Worm (Caenorhabditis elegans) whole organism, L4 larva: ENCODE data around the gene C04F5.2.

Experiments used
- D1046.2 ChIP-seq: fragments of 200-800 bp; sonication (Bioruptor generic); IDR thresholded peaks from 2 replicates; pipeline ENCODE4 v1.3.6; 2022; ENCODE audit warnings: missing genetic modification characterization, missing compliant biosample characterization
- F10B5.3 ChIP-seq: sonication (generic microtip); optimal IDR thresholded peaks from 2 replicates; lab custom pipeline; 2016; ENCODE audit warnings: mild to moderate bottlenecking, missing genetic modification characterization, missing compliant biosample characterization
- F26F4.8 ChIP-seq: fragments of 200-800 bp; sonication (Bioruptor generic); conservative IDR thresholded peaks from 2 replicates; pipeline ENCODE4 v1.3.6; 2022; ENCODE audit warnings: missing genetic modification characterization, missing compliant biosample characterization
- F37D6.2 ChIP-seq: sonication (generic microtip); optimal IDR thresholded peaks from 2 replicates; lab custom pipeline; 2016; ENCODE audit warnings: mild to moderate bottlenecking, missing genetic modification characterization, missing compliant biosample characterization
- F44E2.7 ChIP-seq: fragments of 200-800 bp; sonication (Bioruptor generic); IDR thresholded peaks from 2 replicates; pipeline ENCODE4 v2.1.2; 2022; ENCODE audit warnings: missing genetic modification characterization, missing compliant biosample characterization
- R02D3.7 ChIP-seq: fragments of 150-350 bp; sonication (generic microtip); optimal IDR thresholded peaks from 3 replicates; lab custom pipeline; 2014; ENCODE audit warnings: missing biosample characterization, missing genetic modification characterization
- T20F7.1 ChIP-seq: fragments of 200-800 bp; sonication (Bioruptor generic); optimal IDR thresholded peaks from 2 replicates; lab custom pipeline; 2018; ENCODE audit warnings: mild to moderate bottlenecking, missing genetic modification characterization, missing compliant biosample characterization
- T26A8.4 ChIP-seq: fragments of 200-800 bp; sonication (Bioruptor generic); IDR thresholded peaks from 2 replicates; pipeline ENCODE4 v1.3.6; 2022; ENCODE audit warnings: missing genetic modification characterization, missing compliant biosample characterization
- Y48G9A.11 ChIP-seq: fragments of 200-800 bp; sonication (Bioruptor generic); IDR thresholded peaks from 2 replicates; pipeline ENCODE4 v1.3.6; 2022; ENCODE audit warnings: missing genetic modification reagents, missing genetic modification characterization, missing compliant biosample characterization
- Y75B8A.6 ChIP-seq: fragments of 200-800 bp; sonication (Bioruptor generic); IDR thresholded peaks from 2 replicates; pipeline ENCODE4 v1.3.6; 2022; ENCODE audit warnings: missing genetic modification reagents, missing genetic modification characterization, missing compliant biosample characterization
- ZK337.2 ChIP-seq: fragments of 200-800 bp; sonication (Bioruptor generic); IDR thresholded peaks from 2 replicates; pipeline ENCODE4 v1.3.6; 2022; ENCODE audit warnings: missing genetic modification reagents, missing genetic modification characterization, missing compliant biosample characterization
- ZK546.5 ChIP-seq, 2 experiments: sonication (generic microtip); optimal IDR thresholded peaks; 2 replicates each; lab custom pipeline; 2017; ENCODE audit warnings: missing biosample characterization in 2 of 2, missing genetic modification characterization in 2 of 2
- aha-1 ChIP-seq: fragments of 150-350 bp; peaks from one replicate; lab custom pipeline; 2014; ENCODE audit warnings: missing biosample characterization, missing genetic modification characterization
- aly-2 ChIP-seq: sonication (generic microtip); optimal IDR thresholded peaks from 2 replicates; lab custom pipeline; 2018; ENCODE audit warnings: missing biosample characterization, missing genetic modification characterization
- ama-1 ChIP-seq: fragments of 150-350 bp; optimal IDR thresholded peaks from 2 replicates; lab custom pipeline; 2014; ENCODE audit warnings: inconsistent platforms, mixed read lengths
- ctbp-1 ChIP-seq: fragments of 200-800 bp; sonication (Bioruptor generic); IDR thresholded peaks from 2 replicates; pipeline ENCODE4 v1.3.6; 2022; ENCODE audit warnings: missing genetic modification reagents, missing genetic modification characterization, missing compliant biosample characterization
- daf-16 ChIP-seq, 3 experiments: sonication (generic microtip); optimal IDR thresholded peaks; 2 replicates each; lab custom pipeline; 2016 to 2017; ENCODE audit warnings: missing genetic modification characterization in 3 of 3, missing genetic modification reagents in 3 of 3, mild to moderate bottlenecking in 2 of 3, missing compliant biosample characterization in 2 of 3, missing biosample characterization in 1 of 3, moderate library complexity in 1 of 3
- daf-19 ChIP-seq: fragments of 200-800 bp; sonication (Bioruptor generic); conservative IDR thresholded peaks from 2 replicates; pipeline ENCODE4 v1.3.6; 2022; ENCODE audit warnings: missing genetic modification characterization, missing compliant biosample characterization
- dmd-8 ChIP-seq: fragments of 200-800 bp; sonication (Bioruptor generic); IDR thresholded peaks from 2 replicates; pipeline ENCODE4 v1.3.6; 2022; ENCODE audit warnings: missing genetic modification characterization, missing compliant biosample characterization
- dpl-1 ChIP-seq: fragments of 150-350 bp; optimal IDR thresholded peaks from 2 replicates; lab custom pipeline; 2014; ENCODE audit warnings: missing biosample characterization, missing genetic modification reagents, missing genetic modification characterization
- duxl-1 ChIP-seq: sonication (generic microtip); optimal IDR thresholded peaks from 2 replicates; lab custom pipeline; 2016; ENCODE audit warnings: mild to moderate bottlenecking, missing genetic modification characterization, moderate library complexity, missing compliant biosample characterization; ENCODE audit not compliant: poor library complexity
- egl-43 ChIP-seq: fragments of 200-800 bp; sonication (Bioruptor generic); IDR thresholded peaks from 2 replicates; pipeline ENCODE4 v1.3.6; 2022; ENCODE audit warnings: missing genetic modification reagents, missing genetic modification characterization, missing compliant biosample characterization
- fkh-10 ChIP-seq: fragments of 150-350 bp; optimal IDR thresholded peaks from 2 replicates; lab custom pipeline; 2014; ENCODE audit warnings: missing biosample characterization, missing genetic modification reagents, missing genetic modification characterization
- fos-1 ChIP-seq: fragments of 150-350 bp; optimal IDR thresholded peaks from 2 replicates; lab custom pipeline; 2014; ENCODE audit warnings: missing biosample characterization, missing genetic modification characterization
- hmg-1.1 ChIP-seq: fragments of 200-800 bp; sonication (Bioruptor generic); IDR thresholded peaks from 2 replicates; pipeline ENCODE4 v1.3.6; 2022; ENCODE audit warnings: missing genetic modification reagents, missing genetic modification characterization, missing compliant biosample characterization
- lin-1 ChIP-seq: fragments of 200-800 bp; sonication (Bioruptor generic); IDR thresholded peaks from 2 replicates; pipeline ENCODE4 v1.3.6; 2022; ENCODE audit warnings: missing genetic modification reagents, missing genetic modification characterization, missing compliant biosample characterization
- lin-38 ChIP-seq: fragments of 200-800 bp; sonication (Bioruptor generic); IDR thresholded peaks from 2 replicates; pipeline ENCODE4 v1.3.6; 2022; ENCODE audit warnings: missing genetic modification reagents, missing genetic modification characterization, missing compliant biosample characterization
- madf-5 ChIP-seq, 2 experiments: fragments of 200-800 bp; sonication (Bioruptor generic); IDR thresholded peaks; 2 replicates each; pipeline ENCODE4 v1.3.6; 2022; ENCODE audit warnings: missing compliant biosample characterization in 2 of 2, missing genetic modification characterization in 2 of 2
- mdl-1 ChIP-seq, 2 experiments: fragments of 150-350 bp in 1 of 2; sonication (generic microtip) in 1 of 2; optimal IDR thresholded peaks; 2 replicates each; lab custom pipeline; 2014 to 2017; ENCODE audit warnings: missing biosample characterization in 2 of 2, missing genetic modification characterization in 2 of 2
- mes-2 ChIP-seq: sonication (generic microtip); optimal IDR thresholded peaks from 2 replicates; lab custom pipeline; 2016; ENCODE audit warnings: missing genotype, mild to moderate bottlenecking, missing genetic modification characterization, missing compliant biosample characterization; ENCODE audit not compliant: poor library complexity, severe bottlenecking
- mxl-2 ChIP-seq: fragments of 200-800 bp; sonication (Bioruptor generic); conservative IDR thresholded peaks from 2 replicates; pipeline ENCODE4 v1.3.6; 2022; ENCODE audit warnings: missing genetic modification reagents, missing genetic modification characterization, missing compliant biosample characterization
- mxl-3 ChIP-seq: fragments of 200-800 bp; sonication (Bioruptor generic); optimal IDR thresholded peaks from 2 replicates; lab custom pipeline; 2018; ENCODE audit warnings: mild to moderate bottlenecking, missing genetic modification characterization, missing compliant biosample characterization
- nhr-102 ChIP-seq: sonication (generic microtip); optimal IDR thresholded peaks from 2 replicates; lab custom pipeline; 2016; ENCODE audit warnings: mild to moderate bottlenecking, missing genetic modification characterization, moderate library complexity, missing compliant biosample characterization
- nhr-111 ChIP-seq: fragments of 200-800 bp; sonication (Bioruptor generic); optimal IDR thresholded peaks from 2 replicates; lab custom pipeline; 2018; ENCODE audit warnings: mild to moderate bottlenecking, missing genetic modification characterization, missing compliant biosample characterization
- nhr-28 ChIP-seq: fragments of 150-350 bp; optimal IDR thresholded peaks from 2 replicates; lab custom pipeline; 2014; ENCODE audit warnings: missing biosample characterization, missing genetic modification characterization
- nhr-41 ChIP-seq: fragments of 200-800 bp; sonication (Bioruptor generic); IDR thresholded peaks from 2 replicates; pipeline ENCODE4 v1.3.6; 2022; ENCODE audit warnings: missing genetic modification reagents, missing genetic modification characterization, missing compliant biosample characterization
- php-3 ChIP-seq: fragments of 200-800 bp; sonication (Bioruptor generic); IDR thresholded peaks from 2 replicates; pipeline ENCODE4 v1.3.6; 2022; ENCODE audit warnings: missing genetic modification reagents, missing genetic modification characterization, missing compliant biosample characterization
- set-16 ChIP-seq: fragments of 200-800 bp; sonication (Bioruptor generic); IDR thresholded peaks from 2 replicates; pipeline ENCODE4 v1.3.6; 2022; ENCODE audit warnings: missing genetic modification reagents, missing genetic modification characterization, missing compliant biosample characterization
- snpc-4 ChIP-seq: fragments of 150-350 bp; optimal IDR thresholded peaks from 2 replicates; lab custom pipeline; 2014; ENCODE audit warnings: missing biosample characterization, missing genetic modification characterization
- spr-3 ChIP-seq: fragments of 200-800 bp; sonication (Bioruptor generic); optimal IDR thresholded peaks from 2 replicates; lab custom pipeline; 2018; ENCODE audit warnings: mild to moderate bottlenecking, missing genetic modification characterization, missing compliant biosample characterization
- tra-1 ChIP-seq: fragments of 200-800 bp; sonication (Bioruptor generic); IDR thresholded peaks from 2 replicates; pipeline ENCODE4 v1.3.6; 2022; ENCODE audit warnings: missing genetic modification reagents, missing genetic modification characterization, missing compliant biosample characterization
- unc-39 ChIP-seq: sonication (generic microtip); optimal IDR thresholded peaks from 2 replicates; lab custom pipeline; 2017; ENCODE audit warnings: missing biosample characterization, missing genetic modification characterization
- zip-2 ChIP-seq: fragments of 150-350 bp; optimal IDR thresholded peaks from 2 replicates; lab custom pipeline; 2014; ENCODE audit warnings: missing biosample characterization, missing genetic modification characterization
- ztf-7 ChIP-seq: fragments of 150-350 bp; optimal IDR thresholded peaks from 2 replicates; lab custom pipeline; 2014; ENCODE audit warnings: missing biosample characterization, missing genetic modification characterization

C04F5.2 gene

DNA sequence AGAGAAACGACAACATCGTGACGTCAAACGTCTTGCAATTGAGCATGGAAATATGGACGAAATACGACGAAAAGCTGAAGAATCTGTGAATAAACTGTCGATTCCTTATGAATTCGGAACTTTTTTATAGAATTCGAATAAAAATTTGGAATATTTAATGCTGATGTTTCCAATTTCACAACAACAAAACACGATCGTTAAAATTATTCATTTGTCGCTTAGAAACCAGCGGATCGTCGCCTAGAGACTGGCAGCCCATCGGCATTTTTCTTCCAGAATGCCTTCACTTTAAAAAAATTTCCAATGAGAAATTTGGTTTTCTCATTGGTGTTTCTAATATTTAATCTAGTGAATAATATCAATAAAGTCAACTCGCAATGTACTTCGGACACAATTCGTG lies 43.6 kb downstream of the C04F5.2 start, which contains the start of gene cwp-4:
cwp-4 (plus strand) TSS at position 301 of the 400 bp plus-strand sequence.
- TF ChIP-seq D1046.2 = no peak
- TF ChIP-seq hmg-1.1 (GFP tag; lab: Robert Waterston, UW) = no peak
- no peak for TF ChIP-seq ZK546.5 (tag; optimal IDR thresholded peaks at IDR 0.05; lab: Kevin White, UChicago)
- TF ChIP-seq ztf-7 (tag; lab: Kevin White, UChicago) = no peak
- TF ChIP-seq aly-2 = no peak
- TF ChIP-seq lin-38 = no peak
- TF ChIP-seq mes-2 = no peak

DNA sequence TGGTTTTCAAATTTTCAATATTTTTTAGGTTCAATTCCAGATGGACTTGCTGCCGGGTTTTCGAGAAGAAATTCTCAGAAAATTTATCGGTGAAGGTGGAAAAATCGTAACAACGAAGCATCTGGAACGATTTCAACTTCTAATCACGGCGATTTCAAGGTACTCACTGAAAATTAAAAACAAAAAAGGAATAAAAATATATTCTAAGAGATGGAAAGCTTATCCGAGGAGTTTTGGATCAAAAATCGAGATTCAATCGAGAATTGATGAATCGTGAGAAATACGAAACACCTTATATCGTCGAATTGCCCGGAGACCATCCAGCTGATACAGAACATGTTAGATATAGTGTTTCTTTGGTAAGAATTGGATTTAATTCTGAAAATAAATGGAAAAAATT lies 44.7 kb downstream of the C04F5.2 start, which contains the start of gene K11D12.12:
K11D12.12 (plus strand) TSS at position 29 of the 400 bp plus-strand sequence.
- TF ChIP-seq F37D6.2 (tag; lab: Kevin White, UChicago) (no peak), lin-1 (GFP tag; lab: Robert Waterston, UW) (no peak), nhr-28 (tag; lab: Kevin White, UChicago) (no peak), snpc-4 (tag; lab: Kevin White, UChicago) (no peak), daf-16 (GFP tag; optimal IDR thresholded peaks at IDR 0.05; lab: Kevin White, UChicago) (no peak), daf-16 (tag; optimal IDR thresholded peaks at IDR 0.05; lab: Kevin White, UChicago) (no peak)
- TF ChIP-seq, all 104 proteins: peak for 0

DNA sequence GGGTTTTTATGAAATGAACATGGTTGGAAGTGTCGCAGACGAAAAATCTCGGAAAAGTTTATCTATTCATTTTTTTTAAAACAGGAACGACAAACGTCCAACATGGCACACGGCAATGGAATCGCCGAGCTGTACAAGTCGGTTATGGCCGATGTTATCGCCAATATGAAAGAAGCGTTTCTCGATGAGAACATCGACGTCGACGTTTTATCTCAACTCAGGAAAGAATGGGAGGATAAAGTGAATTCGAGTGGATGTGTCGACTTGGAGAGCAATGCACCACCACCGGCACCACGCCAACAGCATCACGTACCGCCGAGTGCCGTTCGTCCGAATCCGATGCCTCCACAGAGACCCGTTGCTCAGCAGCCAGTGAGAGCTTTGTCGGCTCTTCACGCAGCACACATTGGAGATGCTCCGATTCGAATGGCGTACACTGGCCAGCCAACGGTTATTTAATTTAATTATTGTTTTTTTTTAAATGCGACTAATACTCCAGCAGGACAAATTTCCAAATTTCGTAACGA lies 46.8 kb downstream of the C04F5.2 start:
- TF ChIP-seq duxl-1 (tag; lab: Kevin White, UChicago) = peak; percentile 3
- TF ChIP-seq spr-3 (GFP tag; lab: Kevin White, UChicago) = peak; percentile 50
- peak; percentile 72 for TF ChIP-seq set-16
- TF ChIP-seq T26A8.4 (GFP tag; lab: Robert Waterston, UW) = 0 out of 2 replicates have a peak, but pooled peaks have one; percentile 42
- TF ChIP-seq aly-2 = no peak
- no peak for TF ChIP-seq Y48G9A.11
- no peak for TF ChIP-seq dpl-1
- TF ChIP-seq daf-19 (GFP tag; lab: Robert Waterston, UW) = no peak
- TF ChIP-seq ZK337.2 (GFP tag; lab: Robert Waterston, UW) = 0 out of 2 replicates have a peak, but pooled peaks have one; percentile 53
- 0 out of 2 replicates have a peak, but pooled peaks have one; percentile 40 for TF ChIP-seq dmd-8 (GFP tag; lab: Robert Waterston, UW)
- TF ChIP-seq F10B5.3 (tag; lab: Kevin White, UChicago) = no peak
- peak; percentile 44; the same call in 1 of the 2 replicates for TF ChIP-seq egl-43 (GFP tag; lab: Robert Waterston, UW)
- TF ChIP-seq fos-1 (tag; lab: Kevin White, UChicago) = peak; percentile 19
- 0 out of 2 replicates have a peak, but pooled peaks have one; percentile 49 for TF ChIP-seq tra-1 (GFP tag; lab: Robert Waterston, UW)

DNA sequence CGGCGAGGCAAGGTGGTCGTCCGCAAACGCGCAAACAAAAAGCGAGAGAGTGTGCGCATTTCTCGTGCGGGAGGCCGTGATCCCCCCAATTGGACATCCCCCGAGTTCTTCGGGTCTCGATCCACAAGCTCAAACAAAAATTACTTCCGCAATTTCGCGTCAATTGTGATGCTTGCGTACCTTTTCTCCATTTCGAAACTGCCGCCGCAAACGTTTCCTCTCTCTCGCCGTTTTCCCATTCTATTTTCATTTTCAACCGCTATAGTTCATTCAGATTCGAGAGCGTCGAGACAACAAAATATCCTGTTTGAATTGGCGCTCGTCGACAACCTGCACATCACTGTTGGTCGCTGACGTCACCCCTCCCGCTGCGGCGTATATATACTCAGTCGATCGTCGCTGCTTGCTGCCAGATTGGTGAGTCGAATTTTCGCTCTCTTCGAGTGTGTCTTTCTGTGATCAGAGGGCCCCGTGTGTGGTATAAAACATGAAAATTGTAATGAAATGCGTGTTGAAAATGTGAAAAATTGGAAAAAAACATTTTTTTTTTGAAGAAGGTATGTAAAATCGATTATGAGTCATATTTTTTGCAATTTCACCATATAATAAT lies 47.5 kb downstream of the C04F5.2 start, which contains the start of the genes pqn-51 and K11D12.14:
pqn-51 (plus strand) TSS at position 275 of the 610 bp plus-strand sequence.
K11D12.14 (plus strand) TSS at position 304 of the 610 bp plus-strand sequence.
- TF ChIP-seq mdl-1 (tag; optimal IDR thresholded peaks at IDR 0.05; lab: Kevin White, UChicago) (peak; percentile 18 to 67), fkh-10 (GFP tag; lab: Kevin White, UChicago) (peak; percentile 93), T20F7.1 (peak; percentile 81), php-3 (peak; percentile 71; the same call in 1 of the 2 replicates), F44E2.7 (0 out of 2 replicates have a peak, but pooled peaks have one; percentile 51), nhr-111 (GFP tag; lab: Kevin White, UChicago) (no peak), daf-19 (GFP tag; lab: Robert Waterston, UW) (peak; percentile 78), Y75B8A.6 (0 out of 2 replicates have a peak, but pooled peaks have one; percentile 11), nhr-41 (GFP tag; lab: Robert Waterston, UW) (no peak), F26F4.8 (GFP tag; lab: Robert Waterston, UW) (no peak), ctbp-1 (GFP tag; lab: Robert Waterston, UW) (peak; percentile 96), mxl-3 (GFP tag; lab: Kevin White, UChicago) (peak; percentile 56), tra-1 (GFP tag; lab: Robert Waterston, UW) (peak; percentile 91), nhr-102 (peak; percentile 93), unc-39 (tag; lab: Kevin White, UChicago) (no peak), madf-5 (GFP tag; IDR thresholded peaks at IDR 0.05; lab: Robert Waterston, UW) (0 out of 4 replicates have a peak, but pooled peaks of 1 of the 2 experiments have one; percentile 5), ama-1 (lab: Kevin White, UChicago) (peak; percentile 98), aha-1 (tag; lab: Kevin White, UChicago) (peak; percentile 87), zip-2 (peak; percentile 11), mxl-2 (GFP tag; lab: Robert Waterston, UW) (peak; percentile 33; the same call in 1 of the 2 replicates), R02D3.7 (tag; lab: Kevin White, UChicago) (no peak), lin-38 (peak; percentile 93), T26A8.4 (GFP tag; lab: Robert Waterston, UW) (peak; percentile 93)
